Fruit fly (Drosophila melanogaster): Measurements from ENCODE around the gene CG42331.

The CG42331 gene

DNA sequence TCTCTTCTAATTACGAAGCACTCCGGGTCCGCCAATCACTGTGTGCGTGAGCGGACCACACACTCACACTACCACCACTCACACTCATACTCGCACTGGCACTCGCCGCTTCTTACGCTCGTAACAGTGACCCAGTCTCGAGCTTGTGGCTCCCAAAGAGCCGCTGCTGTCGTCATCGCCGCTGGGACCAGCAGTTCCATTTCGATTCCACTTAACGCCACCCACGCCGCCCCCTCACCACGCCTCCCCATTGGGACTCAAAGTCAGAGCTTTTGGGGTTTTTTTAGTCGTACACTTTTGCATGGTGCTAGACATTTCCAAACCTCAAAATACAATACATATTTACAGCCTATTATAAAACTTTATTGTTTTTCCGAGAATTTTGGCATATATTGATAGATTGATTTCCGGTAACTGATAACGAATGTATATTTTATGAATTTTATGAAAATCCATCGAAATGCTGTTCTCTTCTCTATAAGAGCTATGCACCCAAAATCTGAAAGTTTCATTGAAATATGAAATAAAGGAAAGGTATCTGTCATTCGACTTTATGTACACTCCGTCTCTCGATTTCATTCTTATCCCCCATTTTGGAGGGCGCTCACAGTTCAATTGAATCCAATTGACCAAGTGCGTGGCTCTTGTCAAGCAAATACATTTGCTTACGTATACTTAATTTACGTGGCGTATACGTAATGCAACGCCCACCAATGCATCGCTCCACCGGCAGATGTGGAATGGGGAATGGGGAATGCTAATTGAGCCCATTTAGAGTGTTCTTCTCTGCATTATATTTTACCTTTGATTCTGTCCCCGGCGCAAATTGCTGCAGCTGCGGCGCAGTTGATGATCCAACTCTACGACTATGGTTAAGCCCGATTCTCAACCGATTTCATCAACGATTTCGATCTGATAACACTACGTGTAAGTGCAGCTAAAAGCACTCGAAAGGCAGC lies at the start of gene CG42331 (continued):
- peak; percentile 50 for TF ChIP-seq pho (GFP tag; optimal IDR thresholded peaks at IDR 0.05)
- TF ChIP-seq ranshi (GFP tag; IDR thresholded peaks at IDR 0.05): peak; percentile 44; the same call in 1 of the 2 replicates
- no peak for TF ChIP-seq CG11398 (GFP tag; optimal IDR thresholded peaks at IDR 0.05)
- TF ChIP-seq CG6813 (GFP tag; optimal IDR thresholded peaks at IDR 0.05): peak; percentile 38
- TF ChIP-seq CG12219 (GFP tag; optimal IDR thresholded peaks at IDR 0.05): peak; percentile 29
- TF ChIP-seq psq (GFP tag; optimal IDR thresholded peaks at IDR 0.05): peak; percentile 6
- TF ChIP-seq NK7.1 (GFP tag; optimal IDR thresholded peaks at IDR 0.05): peak; percentile 24
- no peak for TF ChIP-seq C15 (GFP tag; IDR thresholded peaks at IDR 0.05)
- TF ChIP-seq CG17361 (GFP tag; IDR thresholded peaks at IDR 0.05): peak; percentile 69
- TF ChIP-seq CG18764 (GFP tag; optimal IDR thresholded peaks at IDR 0.05): peak; percentile 17
- no peak for TF ChIP-seq Sry-δ (GFP tag; optimal IDR thresholded peaks at IDR 0.05)
- no peak for TF ChIP-seq kah (GFP tag; optimal IDR thresholded peaks at IDR 0.05)
- TF ChIP-seq CG7271 (tag; optimal IDR thresholded peaks at IDR 0.05): no peak
- peak; percentile 12 for TF ChIP-seq CG10654 (GFP tag; optimal IDR thresholded peaks at IDR 0.05)
- peak; percentile 55 for TF ChIP-seq CG18262 (tag; optimal IDR thresholded peaks at IDR 0.05)
- peak; percentile 71 for TF ChIP-seq CG3281 (GFP tag; optimal IDR thresholded peaks at IDR 0.05)
- peak; percentile 15 for TF ChIP-seq ewg (GFP tag; optimal IDR thresholded peaks at IDR 0.05)
- TF ChIP-seq ERR (GFP tag; optimal IDR thresholded peaks at IDR 0.05): peak; percentile 47
- peak; percentile 13 for TF ChIP-seq oc (tag; optimal IDR thresholded peaks at IDR 0.05)
- no peak for TF ChIP-seq Fer1 (GFP tag; optimal IDR thresholded peaks at IDR 0.05)
- TF ChIP-seq emc (GFP tag; optimal IDR thresholded peaks at IDR 0.05): peak; percentile 5
- TF ChIP-seq CG9727 (GFP tag; optimal IDR thresholded peaks at IDR 0.05): peak; percentile 55
- TF ChIP-seq CG30403 (GFP tag; optimal IDR thresholded peaks at IDR 0.05): peak; percentile 81
- peak; percentile 3 for TF ChIP-seq CG10462 (GFP tag; optimal IDR thresholded peaks at IDR 0.05)
- no peak for TF ChIP-seq CG30020 (tag; optimal IDR thresholded peaks at IDR 0.05)
- peak; percentile 39 for TF ChIP-seq Antp (GFP tag; optimal IDR thresholded peaks at IDR 0.05)
- peak; percentile 64 for TF ChIP-seq Ets65A (GFP tag)
- TF ChIP-seq trem (tag; optimal IDR thresholded peaks at IDR 0.05): peak; percentile 23
- no peak for TF ChIP-seq CG11085 (GFP tag; IDR thresholded peaks at IDR 0.05)
- no peak for TF ChIP-seq CG7357 (GFP tag; IDR thresholded peaks at IDR 0.05)
- TF ChIP-seq chif (GFP tag; optimal IDR thresholded peaks at IDR 0.05): peak; percentile 45 to 51
- peak; percentile 72 for TF ChIP-seq CG8281 (tag; optimal IDR thresholded peaks at IDR 0.05)
- peak; percentile 6 for TF ChIP-seq CG16863 (GFP tag; optimal IDR thresholded peaks at IDR 0.05)
- peak; percentile 53 for TF ChIP-seq Sox100B (GFP tag; optimal IDR thresholded peaks at IDR 0.05)
- no peak for TF ChIP-seq HmgD (GFP tag; optimal IDR thresholded peaks at IDR 0.05)
- peak; percentile 86 for TF ChIP-seq gem (tag; optimal IDR thresholded peaks at IDR 0.05)
- TF ChIP-seq CG12659 (GFP tag; optimal IDR thresholded peaks at IDR 0.05): peak; percentile 63
- peak; percentile 66; the same call in 2 of the 3 replicates for TF ChIP-seq sr (GFP tag; IDR thresholded peaks at IDR 0.05)
- peak; percentile 27; the same call in 1 of the 2 replicates for TF ChIP-seq CG3847 (GFP tag; IDR thresholded peaks at IDR 0.05)
- TF ChIP-seq lmd (GFP tag; IDR thresholded peaks at IDR 0.05): peak; percentile 50
- TF ChIP-seq Elba2 (GFP tag; optimal IDR thresholded peaks at IDR 0.05): no peak
- TF ChIP-seq CG14710 (tag; optimal IDR thresholded peaks at IDR 0.05): peak; percentile 15
- TF ChIP-seq hth (optimal IDR thresholded peaks at IDR 0.05): no peak
- TF ChIP-seq CG12391 (tag; optimal IDR thresholded peaks at IDR 0.05): peak; percentile 46
- TF ChIP-seq bigmax (GFP tag; optimal IDR thresholded peaks at IDR 0.05): no peak
- peak; percentile 32 for TF ChIP-seq az2 (GFP tag; optimal IDR thresholded peaks at IDR 0.05)
- no peak for TF ChIP-seq CG43689 (GFP tag; IDR thresholded peaks at IDR 0.05)
- peak; percentile 26 for TF ChIP-seq CG30431 (GFP tag; optimal IDR thresholded peaks at IDR 0.05)
- peak; percentile 66 for TF ChIP-seq HHEX (GFP tag; optimal IDR thresholded peaks at IDR 0.05)
